Worm (Caenorhabditis elegans) whole organism, L1 larva: ENCODE measurements around the gene cthd-1.

ENCODE experiments used
- C16A3.4 ChIP-seq: fragments of 150-350 bp; optimal IDR thresholded peaks from 2 replicates; lab custom pipeline; 2014; ENCODE audit warnings: missing biosample characterization, missing genetic modification characterization
- C34B4.2 ChIP-seq: sonication (generic microtip); optimal IDR thresholded peaks from 2 replicates; lab custom pipeline; 2017; ENCODE audit warnings: mild to moderate bottlenecking, missing genetic modification characterization, missing compliant biosample characterization
- aha-1 ChIP-seq: fragments of 150-350 bp; optimal IDR thresholded peaks from 2 replicates; lab custom pipeline; 2014; ENCODE audit warnings: missing biosample characterization, missing genetic modification characterization
- alr-1 ChIP-seq: fragments of 200-800 bp; sonication (Bioruptor generic); optimal IDR thresholded peaks from 2 replicates; lab custom pipeline; 2018; ENCODE audit warnings: borderline replicate concordance, mild to moderate bottlenecking, missing genetic modification characterization, missing compliant biosample characterization
- aly-2 ChIP-seq: fragments of 150-350 bp; optimal IDR thresholded peaks from 2 replicates; lab custom pipeline; 2014; ENCODE audit warnings: missing biosample characterization, missing genetic modification characterization
- ama-1 ChIP-seq: fragments of 150-350 bp; optimal IDR thresholded peaks from 2 replicates; lab custom pipeline; 2014
- blmp-1 ChIP-seq: fragments of 150-350 bp; optimal IDR thresholded peaks from 2 replicates; lab custom pipeline; 2014; ENCODE audit warnings: missing biosample characterization, missing genetic modification characterization
- ceh-8 ChIP-seq: fragments of 200-800 bp; sonication (Bioruptor generic); optimal IDR thresholded peaks from 2 replicates; lab custom pipeline; 2018; ENCODE audit warnings: mild to moderate bottlenecking, missing genetic modification characterization, moderate library complexity, missing compliant biosample characterization
- ceh-82 ChIP-seq, 3 experiments: fragments of 150-350 bp in 1 of 3; sonication (generic microtip) in 2 of 3; optimal IDR thresholded peaks; 2 replicates each; lab custom pipeline; 2014 to 2017; ENCODE audit warnings: missing biosample characterization in 3 of 3, missing genetic modification characterization in 3 of 3
- ceh-88 ChIP-seq: fragments of 200-800 bp; sonication (Bioruptor generic); IDR thresholded peaks from 2 replicates; pipeline ENCODE4 v1.3.6; 2022; ENCODE audit warnings: missing genetic modification characterization, missing compliant biosample characterization
- ces-1 ChIP-seq: fragments of 150-350 bp; optimal IDR thresholded peaks from 2 replicates; lab custom pipeline; 2014; ENCODE audit warnings: missing biosample characterization, missing genetic modification reagents, missing genetic modification characterization
- dpl-1 ChIP-seq, 3 experiments: fragments of 150-350 bp in 2 of 3; sonication (generic microtip) in 1 of 3; optimal IDR thresholded peaks; 2 replicates each; lab custom pipeline; 2014 to 2017; ENCODE audit warnings: missing biosample characterization in 3 of 3, missing genetic modification characterization in 3 of 3, missing genetic modification reagents in 3 of 3
- efl-1 ChIP-seq, 4 experiments: fragments of 150-350 bp; optimal IDR thresholded peaks in 3 of 4; peaks in 1 of 4; 1 replicate in 1 of 4; 2 replicates in 3 of 4; lab custom pipeline; 2014; ENCODE audit warnings: missing biosample characterization in 2 of 4, missing genetic modification characterization in 2 of 4, missing genetic modification reagents in 2 of 4
- egl-13 ChIP-seq: sonication (generic microtip); optimal IDR thresholded peaks from 2 replicates; lab custom pipeline; 2016; ENCODE audit warnings: missing genotype, missing genetic modification reagents, missing genetic modification characterization, missing compliant biosample characterization
- elt-2 ChIP-seq: sonication (generic microtip); optimal IDR thresholded peaks from 2 replicates; lab custom pipeline; 2016; ENCODE audit warnings: missing genetic modification characterization, mild to moderate bottlenecking, inconsistent platforms, missing compliant biosample characterization, missing genetic modification reagents
- elt-3 ChIP-seq, 6 experiments: fragments of 150-350 bp in 1 of 6; sonication (generic microtip); optimal IDR thresholded peaks; 2 replicates each; lab custom pipeline; 2017 to 2018; ENCODE audit warnings: missing biosample characterization in 6 of 6, missing genetic modification characterization in 6 of 6, inconsistent platforms in 1 of 6
- fkh-10 ChIP-seq: sonication (generic microtip); optimal IDR thresholded peaks from 2 replicates; lab custom pipeline; 2017; ENCODE audit warnings: missing biosample characterization, missing genetic modification reagents, missing genetic modification characterization
- fkh-8 ChIP-seq: sonication (generic microtip); optimal IDR thresholded peaks from 2 replicates; lab custom pipeline; 2016; ENCODE audit warnings: mild to moderate bottlenecking, missing genetic modification characterization, missing compliant biosample characterization
- hlh-4 ChIP-seq: sonication (generic microtip); optimal IDR thresholded peaks from 2 replicates; lab custom pipeline; 2016; ENCODE audit warnings: mild to moderate bottlenecking, missing genetic modification characterization, missing compliant biosample characterization
- irx-1 ChIP-seq: sonication (generic microtip); optimal IDR thresholded peaks from 2 replicates; lab custom pipeline; 2016; ENCODE audit warnings: missing genetic modification characterization, missing compliant biosample characterization
- isw-1 ChIP-seq: fragments of 200-800 bp; sonication (Bioruptor generic); IDR thresholded peaks from 2 replicates; pipeline ENCODE4 v1.3.6; 2022; ENCODE audit warnings: missing genetic modification characterization, missing compliant biosample characterization
- lin-14 ChIP-seq: fragments of 200-800 bp; sonication (Bioruptor generic); optimal IDR thresholded peaks from 2 replicates; lab custom pipeline; 2018; ENCODE audit warnings: mild to moderate bottlenecking, missing genetic modification characterization, moderate library complexity, missing compliant biosample characterization
- lin-15B ChIP-seq: fragments of 150-350 bp; sonication (generic microtip); optimal IDR thresholded peaks from 3 replicates; lab custom pipeline; 2014; ENCODE audit warnings: missing biosample characterization, missing genetic modification characterization
- lin-35 ChIP-seq, 2 experiments: fragments of 150-350 bp; optimal IDR thresholded peaks; 2 replicates each; lab custom pipeline; 2014; ENCODE audit warnings: missing biosample characterization in 2 of 2, missing genetic modification characterization in 2 of 2, missing genetic modification reagents in 2 of 2
- lin-39 ChIP-seq: fragments of 150-350 bp; optimal IDR thresholded peaks from 2 replicates; lab custom pipeline; 2014; ENCODE audit warnings: missing biosample characterization, missing genetic modification reagents, missing genetic modification characterization
- lir-3 ChIP-seq: sonication (generic microtip); optimal IDR thresholded peaks from 2 replicates; lab custom pipeline; 2016; ENCODE audit warnings: mild to moderate bottlenecking, missing genetic modification characterization, moderate library complexity, missing compliant biosample characterization; ENCODE audit not compliant: poor library complexity
- lsy-2 ChIP-seq, 2 experiments: fragments of 150-350 bp; optimal IDR thresholded peaks; 2 replicates each; lab custom pipeline; 2014; ENCODE audit warnings: missing biosample characterization in 2 of 2, missing genetic modification characterization in 2 of 2
- mab-9 ChIP-seq: fragments of 200-800 bp; sonication (Bioruptor generic); IDR thresholded peaks from 2 replicates; pipeline ENCODE4 v1.3.6; 2022; ENCODE audit warnings: missing genetic modification reagents, missing genetic modification characterization, missing compliant biosample characterization
- mep-1 ChIP-seq: fragments of 150-350 bp; optimal IDR thresholded peaks from 2 replicates; lab custom pipeline; 2014; ENCODE audit warnings: missing biosample characterization, missing genetic modification characterization
- nhr-71 ChIP-seq: sonication (generic microtip); optimal IDR thresholded peaks from 2 replicates; lab custom pipeline; 2016; ENCODE audit warnings: mild to moderate bottlenecking, missing genetic modification characterization, moderate library complexity, missing compliant biosample characterization
- nhr-90 ChIP-seq: sonication (generic microtip); optimal IDR thresholded peaks from 2 replicates; lab custom pipeline; 2016; ENCODE audit warnings: mild to moderate bottlenecking, missing genetic modification characterization, missing compliant biosample characterization; ENCODE audit not compliant: poor library complexity
- pax-3 ChIP-seq: fragments of 200-800 bp; sonication (Bioruptor generic); optimal IDR thresholded peaks from 2 replicates; lab custom pipeline; 2018; ENCODE audit warnings: mild to moderate bottlenecking, missing genetic modification characterization, moderate library complexity, missing compliant biosample characterization
- snpc-4 ChIP-seq: fragments of 150-350 bp; optimal IDR thresholded peaks from 2 replicates; lab custom pipeline; 2014; ENCODE audit warnings: missing biosample characterization, missing genetic modification characterization
- snu-23 ChIP-seq: sonication (generic microtip); optimal IDR thresholded peaks from 2 replicates; lab custom pipeline; 2016; ENCODE audit warnings: missing genetic modification characterization, missing compliant biosample characterization
- swsn-7 ChIP-seq: sonication (generic microtip); optimal IDR thresholded peaks from 2 replicates; lab custom pipeline; 2016; ENCODE audit warnings: missing genetic modification characterization, missing compliant biosample characterization
- tbx-2 ChIP-seq: sonication (generic microtip); optimal IDR thresholded peaks from 2 replicates; lab custom pipeline; 2016; ENCODE audit warnings: missing genetic modification characterization, missing compliant biosample characterization
- unc-130 ChIP-seq: fragments of 150-350 bp; optimal IDR thresholded peaks from 2 replicates; lab custom pipeline; 2017; ENCODE audit warnings: missing biosample characterization, missing genetic modification characterization, inconsistent platforms
- vab-15 ChIP-seq: sonication (generic microtip); optimal IDR thresholded peaks from 2 replicates; lab custom pipeline; 2017; ENCODE audit warnings: missing genotype, mild to moderate bottlenecking, missing genetic modification characterization, missing compliant biosample characterization
- zag-1 ChIP-seq: fragments of 150-350 bp; optimal IDR thresholded peaks from 2 replicates; lab custom pipeline; 2014; ENCODE audit warnings: missing biosample characterization, missing genetic modification characterization

Gene cthd-1

DNA sequence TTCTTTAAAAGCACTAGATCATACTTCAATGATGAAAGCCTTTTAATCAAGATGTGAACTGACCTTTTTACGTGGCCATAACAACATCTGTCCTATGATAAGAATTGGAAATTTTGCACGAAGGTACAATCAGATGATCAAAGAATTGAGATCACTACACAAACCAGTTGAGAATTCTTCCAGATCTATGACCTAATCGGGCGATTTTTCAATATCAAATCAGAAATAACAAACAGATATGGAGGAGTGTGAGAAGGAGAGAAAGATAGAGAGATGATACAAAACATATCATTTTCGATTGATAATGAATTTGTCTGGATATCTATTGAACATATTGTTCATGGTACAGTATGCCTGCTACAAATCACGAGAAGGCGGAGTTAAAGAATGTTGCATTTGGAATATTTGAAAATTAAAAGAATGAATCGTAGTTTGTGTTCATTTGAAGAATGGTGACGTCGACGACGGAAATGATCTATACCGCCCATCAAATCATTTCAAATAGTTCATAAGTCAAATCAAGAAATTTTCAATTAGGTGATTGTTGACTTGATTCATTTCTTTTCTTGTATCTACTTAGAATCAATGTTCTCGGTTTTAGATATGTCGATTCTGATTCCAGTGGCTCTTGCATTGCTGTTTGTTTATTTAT, 23.8 kb upstream of the cthd-1 start, which contains the start of gene cyp-29A4 (continued):
- TF ChIP-seq elt-3 (tag; optimal IDR thresholded peaks at IDR 0.05; lab: Kevin White, UChicago) = peak; percentile 69 to 96 (median 92)
- TF ChIP-seq, all 84 proteins: peak for 11

DNA sequence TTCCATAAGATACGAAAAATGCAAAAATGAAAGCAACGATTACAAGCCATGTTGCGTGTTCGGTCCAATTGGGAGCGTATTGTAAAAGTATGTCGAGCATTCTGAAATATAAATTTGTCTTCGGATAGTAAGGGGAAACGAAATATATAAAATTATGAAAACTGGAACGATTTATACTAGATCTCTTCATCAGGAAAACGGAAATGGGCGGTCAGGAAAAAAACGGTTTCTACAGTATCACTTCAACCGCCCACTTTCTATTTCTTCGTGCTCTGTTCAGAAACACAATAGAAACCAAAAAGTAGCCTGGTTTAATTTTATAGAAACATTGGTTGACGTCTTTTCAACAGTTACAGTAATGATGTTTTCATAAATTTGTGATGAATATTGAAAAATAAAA, 16.6 kb upstream of the cthd-1 start, which contains the start of gene pitr-4:
Gene pitr-4, minus strand, starts transcription at position 101 of the 400 bp plus-strand sequence.
- no peak for TF ChIP-seq pax-3 (tag; lab: Kevin White, UChicago)
- TF ChIP-seq unc-130 (tag; lab: Kevin White, UChicago) = no peak

ce11 chrV:9663948-9664347, 14.1 kb upstream of the cthd-1 start:
- no peak for TF ChIP-seq aha-1 (tag; lab: Kevin White, UChicago)
- TF ChIP-seq efl-1 (optimal IDR thresholded peaks at IDR 0.05; lab: Kevin White, UChicago) = no peak
- TF ChIP-seq efl-1 (GFP tag; optimal IDR thresholded peaks at IDR 0.05 in 1 of 2; lab: Kevin White, UChicago) = peak in 1 of 2 experiments; percentile 28
- TF ChIP-seq C34B4.2 = no peak
- no peak for TF ChIP-seq alr-1 (tag; lab: Kevin White, UChicago)

DNA sequence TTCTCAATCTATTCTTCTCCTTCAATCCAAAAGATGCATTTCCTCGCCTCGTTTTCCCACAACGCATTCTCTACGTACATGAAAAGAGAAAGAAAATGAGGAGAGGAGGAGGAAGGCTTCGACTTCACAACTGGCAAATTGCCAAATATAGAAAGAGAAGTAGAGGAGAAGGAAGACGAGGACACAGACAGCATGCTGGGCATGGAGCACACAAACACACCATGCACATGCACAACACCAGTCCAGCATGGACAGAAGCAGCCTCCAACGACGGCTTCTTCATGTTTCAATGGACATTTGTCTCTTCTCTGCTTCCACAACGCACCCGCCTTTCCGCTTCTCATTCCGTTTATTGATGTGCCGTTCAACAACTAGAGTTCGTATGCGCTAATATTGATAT, 13.5 kb upstream of the cthd-1 start:
- peak in 1 of 2 experiments; percentile 38 for TF ChIP-seq lin-35 (GFP tag; optimal IDR thresholded peaks at IDR 0.05; lab: Kevin White, UChicago)
- no peak for TF ChIP-seq alr-1 (tag; lab: Kevin White, UChicago)
- peak; percentile 68 for TF ChIP-seq fkh-10
- TF ChIP-seq lsy-2 (tag; optimal IDR thresholded peaks at IDR 0.05; lab: Kevin White, UChicago) = peak in 1 of 2 experiments; percentile 43
- no peak for TF ChIP-seq aha-1 (tag; lab: Kevin White, UChicago)
- TF ChIP-seq fkh-8 = peak; percentile 71
- TF ChIP-seq lir-3 (tag; lab: Kevin White, UChicago) = no peak
- TF ChIP-seq zag-1 (tag; lab: Kevin White, UChicago) = no peak
- no peak for TF ChIP-seq hlh-4
- no peak for TF ChIP-seq nhr-90 (tag; lab: Kevin White, UChicago)
- no peak for TF ChIP-seq irx-1 (tag; lab: Kevin White, UChicago)
- no peak for TF ChIP-seq snpc-4 (tag; lab: Kevin White, UChicago)
- TF ChIP-seq snu-23 (GFP tag; lab: Kevin White, UChicago) = peak; percentile 13
- no peak for TF ChIP-seq ceh-8 (GFP tag; lab: Kevin White, UChicago)
- TF ChIP-seq elt-2 (tag; lab: Kevin White, UChicago) = no peak
- TF ChIP-seq dpl-1 (GFP tag; optimal IDR thresholded peaks at IDR 0.05; lab: Kevin White, UChicago) = peak in 1 of 3 experiments; percentile 4
- no peak for TF ChIP-seq mab-9 (GFP tag; lab: Robert Waterston, UW)
- TF ChIP-seq ceh-82 (tag; optimal IDR thresholded peaks at IDR 0.05; lab: Kevin White, UChicago) = peak in 2 of 3 experiments; percentile 36 to 64
- no peak for TF ChIP-seq C16A3.4 (tag; lab: Kevin White, UChicago)
- no peak for TF ChIP-seq mep-1 (tag; lab: Kevin White, UChicago)
- TF ChIP-seq efl-1 (optimal IDR thresholded peaks at IDR 0.05; lab: Kevin White, UChicago) = peak; percentile 9 to 19
- no peak for TF ChIP-seq efl-1 (GFP tag; optimal IDR thresholded peaks at IDR 0.05 in 1 of 2; lab: Kevin White, UChicago)
- TF ChIP-seq swsn-7 (tag; lab: Kevin White, UChicago) = peak; percentile 18
- TF ChIP-seq egl-13 (tag; lab: Kevin White, UChicago) = no peak
- peak; percentile 23 for TF ChIP-seq nhr-71 (tag; lab: Kevin White, UChicago)
- no peak for TF ChIP-seq pax-3 (tag; lab: Kevin White, UChicago)
- no peak for TF ChIP-seq lin-15B
- TF ChIP-seq C34B4.2 = no peak
- peak; percentile 38 for TF ChIP-seq tbx-2 (tag; lab: Kevin White, UChicago)
- no peak for TF ChIP-seq blmp-1 (tag; lab: Kevin White, UChicago)
- no peak for TF ChIP-seq ces-1
- TF ChIP-seq lin-39 (tag; lab: Kevin White, UChicago) = no peak
- no peak for TF ChIP-seq isw-1 (GFP tag; lab: Robert Waterston, UW)
- TF ChIP-seq ceh-88 = no peak
- peak; percentile 84 for TF ChIP-seq lin-14
- TF ChIP-seq ama-1 (lab: Kevin White, UChicago) = no peak
- TF ChIP-seq aly-2 (tag; lab: Kevin White, UChicago) = no peak
- no peak for TF ChIP-seq vab-15
